Worm (Caenorhabditis elegans) whole organism, L4 larva: ENCODE results near the gene mks-5.
A peak's percentile ranks its signal among the peaks of the same experiment; 100 is the strongest.

Experiments used
- D1046.2 ChIP-seq: fragments of 200-800 bp; sonication (Bioruptor generic); IDR thresholded peaks from 2 replicates; pipeline ENCODE4 v1.3.6; 2022; ENCODE audit warnings: missing genetic modification characterization, missing compliant biosample characterization
- F37D6.2 ChIP-seq: sonication (generic microtip); optimal IDR thresholded peaks from 2 replicates; lab custom pipeline; 2016; ENCODE audit warnings: mild to moderate bottlenecking, missing genetic modification characterization, missing compliant biosample characterization
- F44E2.7 ChIP-seq: fragments of 200-800 bp; sonication (Bioruptor generic); IDR thresholded peaks from 2 replicates; pipeline ENCODE4 v2.1.2; 2022; ENCODE audit warnings: missing genetic modification characterization, missing compliant biosample characterization
- T20F7.1 ChIP-seq: fragments of 200-800 bp; sonication (Bioruptor generic); optimal IDR thresholded peaks from 2 replicates; lab custom pipeline; 2018; ENCODE audit warnings: mild to moderate bottlenecking, missing genetic modification characterization, missing compliant biosample characterization
- Y105C5A.15 ChIP-seq: fragments of 200-800 bp; sonication (Bioruptor generic); IDR thresholded peaks from 2 replicates; pipeline ENCODE4 v1.3.6; 2022; ENCODE audit warnings: missing genetic modification characterization, missing compliant biosample characterization
- Y48G9A.11 ChIP-seq: fragments of 200-800 bp; sonication (Bioruptor generic); IDR thresholded peaks from 2 replicates; pipeline ENCODE4 v1.3.6; 2022; ENCODE audit warnings: missing genetic modification reagents, missing genetic modification characterization, missing compliant biosample characterization
- ZK337.2 ChIP-seq: fragments of 200-800 bp; sonication (Bioruptor generic); IDR thresholded peaks from 2 replicates; pipeline ENCODE4 v1.3.6; 2022; ENCODE audit warnings: missing genetic modification reagents, missing genetic modification characterization, missing compliant biosample characterization
- aha-1 ChIP-seq: fragments of 150-350 bp; peaks from one replicate; lab custom pipeline; 2014; ENCODE audit warnings: missing biosample characterization, missing genetic modification characterization
- arid-1 ChIP-seq: fragments of 200-800 bp; sonication (Bioruptor generic); conservative IDR thresholded peaks from 2 replicates; pipeline ENCODE4 v1.3.6; 2022; ENCODE audit warnings: missing genetic modification reagents, missing genetic modification characterization, missing compliant biosample characterization
- attf-4 ChIP-seq: sonication (generic microtip); optimal IDR thresholded peaks from 3 replicates; lab custom pipeline; 2017; ENCODE audit warnings: missing biosample characterization, missing genetic modification characterization
- ceh-20 ChIP-seq: fragments of 200-800 bp; sonication (Bioruptor generic); IDR thresholded peaks from 2 replicates; pipeline ENCODE4 v1.3.6; 2022; ENCODE audit warnings: missing genetic modification reagents, missing genetic modification characterization, missing compliant biosample characterization
- ceh-32 ChIP-seq: sonication (generic microtip); optimal IDR thresholded peaks from 2 replicates; lab custom pipeline; 2016; ENCODE audit warnings: mild to moderate bottlenecking, missing genetic modification characterization, missing compliant biosample characterization; ENCODE audit not compliant: poor library complexity
- ceh-44 ChIP-seq: fragments of 200-800 bp; sonication (Bioruptor generic); IDR thresholded peaks from 2 replicates; pipeline ENCODE4 v1.3.6; 2022; ENCODE audit warnings: missing genetic modification reagents, missing genetic modification characterization, missing compliant biosample characterization
- ctbp-1 ChIP-seq: fragments of 200-800 bp; sonication (Bioruptor generic); IDR thresholded peaks from 2 replicates; pipeline ENCODE4 v1.3.6; 2022; ENCODE audit warnings: missing genetic modification reagents, missing genetic modification characterization, missing compliant biosample characterization
- dmd-8 ChIP-seq: fragments of 200-800 bp; sonication (Bioruptor generic); IDR thresholded peaks from 2 replicates; pipeline ENCODE4 v1.3.6; 2022; ENCODE audit warnings: missing genetic modification characterization, missing compliant biosample characterization
- dmd-9 ChIP-seq: fragments of 200-800 bp; sonication (Bioruptor generic); IDR thresholded peaks from 2 replicates; pipeline ENCODE4 v1.3.6; 2022; ENCODE audit warnings: missing genetic modification reagents, missing genetic modification characterization, missing compliant biosample characterization
- duxl-1 ChIP-seq: sonication (generic microtip); optimal IDR thresholded peaks from 2 replicates; lab custom pipeline; 2016; ENCODE audit warnings: mild to moderate bottlenecking, missing genetic modification characterization, moderate library complexity, missing compliant biosample characterization; ENCODE audit not compliant: poor library complexity
- egl-27 ChIP-seq: sonication (generic microtip); optimal IDR thresholded peaks from 3 replicates; lab custom pipeline; 2017; ENCODE audit warnings: missing biosample characterization, missing genetic modification reagents, missing genetic modification characterization
- egl-43 ChIP-seq: fragments of 200-800 bp; sonication (Bioruptor generic); IDR thresholded peaks from 2 replicates; pipeline ENCODE4 v1.3.6; 2022; ENCODE audit warnings: missing genetic modification reagents, missing genetic modification characterization, missing compliant biosample characterization
- gei-8 ChIP-seq: fragments of 200-800 bp; sonication (Bioruptor generic); optimal IDR thresholded peaks from 2 replicates; lab custom pipeline; 2018; ENCODE audit warnings: mild to moderate bottlenecking, missing genetic modification characterization, missing compliant biosample characterization
- hlh-11 ChIP-seq: fragments of 200-800 bp; sonication (Bioruptor generic); optimal IDR thresholded peaks from 2 replicates; lab custom pipeline; 2018; ENCODE audit warnings: mild to moderate bottlenecking, missing genetic modification characterization, missing compliant biosample characterization
- hlh-30 ChIP-seq: sonication (generic microtip); optimal IDR thresholded peaks from 2 replicates; lab custom pipeline; 2017; ENCODE audit warnings: antibody characterized with exemption, mild to moderate bottlenecking, missing genetic modification characterization, missing compliant biosample characterization; ENCODE audit not compliant: insufficient read depth
- lin-13 ChIP-seq: fragments of 150-350 bp; optimal IDR thresholded peaks from 2 replicates; lab custom pipeline; 2014; ENCODE audit warnings: missing biosample characterization, missing genetic modification reagents, missing genetic modification characterization
- nhr-10 ChIP-seq: fragments of 150-350 bp; optimal IDR thresholded peaks from 2 replicates; lab custom pipeline; 2014; ENCODE audit warnings: missing biosample characterization, missing genetic modification characterization
- nhr-102 ChIP-seq: sonication (generic microtip); optimal IDR thresholded peaks from 2 replicates; lab custom pipeline; 2016; ENCODE audit warnings: mild to moderate bottlenecking, missing genetic modification characterization, moderate library complexity, missing compliant biosample characterization
- nhr-42 ChIP-seq: fragments of 200-800 bp; sonication (Bioruptor generic); IDR thresholded peaks from 2 replicates; pipeline ENCODE4 v1.3.6; 2022; ENCODE audit warnings: missing genetic modification characterization, missing compliant biosample characterization
- nhr-48 ChIP-seq: sonication (generic microtip); optimal IDR thresholded peaks from 2 replicates; lab custom pipeline; 2016; ENCODE audit warnings: mild to moderate bottlenecking, missing genetic modification characterization, missing compliant biosample characterization
- pha-4 ChIP-seq, 2 experiments: fragments of 150-350 bp in 1 of 2; fragments of 200-800 bp in 1 of 2; sonication (Bioruptor generic) in 1 of 2; IDR thresholded peaks in 1 of 2; optimal IDR thresholded peaks in 1 of 2; 2 replicates each; pipeline versions ENCODE4 v1.3.6 to Lab custom; 2014 to 2022; ENCODE audit warnings: missing genetic modification characterization in 2 of 2, missing genetic modification reagents in 2 of 2, missing biosample characterization in 1 of 2, missing compliant biosample characterization in 1 of 2
- php-3 ChIP-seq: fragments of 200-800 bp; sonication (Bioruptor generic); IDR thresholded peaks from 2 replicates; pipeline ENCODE4 v1.3.6; 2022; ENCODE audit warnings: missing genetic modification reagents, missing genetic modification characterization, missing compliant biosample characterization
- pqm-1 ChIP-seq: sonication (generic microtip); optimal IDR thresholded peaks from 2 replicates; lab custom pipeline; 2017; ENCODE audit warnings: missing biosample characterization, missing genetic modification characterization
- saeg-2 ChIP-seq: fragments of 200-800 bp; sonication (Bioruptor generic); IDR thresholded peaks from 2 replicates; pipeline ENCODE4 v1.3.6; 2022; ENCODE audit warnings: missing genetic modification reagents, missing genetic modification characterization, missing compliant biosample characterization
- sdz-12 ChIP-seq: fragments of 200-800 bp; sonication (Bioruptor generic); optimal IDR thresholded peaks from 2 replicates; lab custom pipeline; 2018; ENCODE audit warnings: mild to moderate bottlenecking, missing genetic modification characterization, missing compliant biosample characterization
- snpc-4 ChIP-seq: fragments of 150-350 bp; optimal IDR thresholded peaks from 2 replicates; lab custom pipeline; 2014; ENCODE audit warnings: missing biosample characterization, missing genetic modification characterization
- spr-3 ChIP-seq: fragments of 200-800 bp; sonication (Bioruptor generic); optimal IDR thresholded peaks from 2 replicates; lab custom pipeline; 2018; ENCODE audit warnings: mild to moderate bottlenecking, missing genetic modification characterization, missing compliant biosample characterization
- zag-1 ChIP-seq: fragments of 150-350 bp; optimal IDR thresholded peaks from 2 replicates; lab custom pipeline; 2014; ENCODE audit warnings: missing biosample characterization, missing genetic modification characterization
- zip-2 ChIP-seq: fragments of 150-350 bp; optimal IDR thresholded peaks from 2 replicates; lab custom pipeline; 2014; ENCODE audit warnings: missing biosample characterization, missing genetic modification characterization
- ztf-11 ChIP-seq: fragments of 150-350 bp; optimal IDR thresholded peaks from 2 replicates; lab custom pipeline; 2014; ENCODE audit warnings: missing biosample characterization, missing genetic modification characterization

Gene mks-5

ce11 chrII:10719931-10720330 lies at the start of gene mks-5:
mks-5 (plus strand) TSS chrII:10720231.
- no peak for TF ChIP-seq hlh-11 (tag; lab: Kevin White, UChicago)
- no peak for TF ChIP-seq attf-4 (tag; lab: Kevin White, UChicago)
- no peak for TF ChIP-seq ctbp-1 (GFP tag; lab: Robert Waterston, UW)
- no peak for TF ChIP-seq F44E2.7 (GFP tag; lab: Robert Waterston, UW)
- TF ChIP-seq spr-3 (GFP tag; lab: Kevin White, UChicago) = no peak
- no peak for TF ChIP-seq D1046.2 (GFP tag; lab: Robert Waterston, UW)
- no peak for TF ChIP-seq gei-8 (GFP tag; lab: Kevin White, UChicago)
- TF ChIP-seq zag-1 (tag; lab: Kevin White, UChicago) = no peak
- TF ChIP-seq egl-27 = no peak
- no peak for TF ChIP-seq Y105C5A.15 (GFP tag; lab: Robert Waterston, UW)
- TF ChIP-seq nhr-10 (tag; lab: Kevin White, UChicago) = no peak
- no peak for TF ChIP-seq nhr-48 (tag; lab: Kevin White, UChicago)
- no peak for TF ChIP-seq dmd-8 (GFP tag; lab: Robert Waterston, UW)
- no peak for TF ChIP-seq egl-43
- TF ChIP-seq sdz-12 (GFP tag; lab: Kevin White, UChicago) = no peak

- TF ChIP-seq ztf-11 (tag; lab: Kevin White, UChicago) (no peak), pqm-1 (no peak), php-3 (no peak), ceh-20 (no peak), ZK337.2 (GFP tag; lab: Robert Waterston, UW) (no peak), dmd-9 (GFP tag; lab: Robert Waterston, UW) (no peak), duxl-1 (tag; lab: Kevin White, UChicago) (no peak), arid-1 (GFP tag; lab: Robert Waterston, UW) (no peak)
Observed at ce11 chrII:10675302-10675701, 44.7 kb upstream of the mks-5 start, which contains the start of gene ptb-1. ptb-1 (plus strand) TSS chrII:10675602.

DNA sequence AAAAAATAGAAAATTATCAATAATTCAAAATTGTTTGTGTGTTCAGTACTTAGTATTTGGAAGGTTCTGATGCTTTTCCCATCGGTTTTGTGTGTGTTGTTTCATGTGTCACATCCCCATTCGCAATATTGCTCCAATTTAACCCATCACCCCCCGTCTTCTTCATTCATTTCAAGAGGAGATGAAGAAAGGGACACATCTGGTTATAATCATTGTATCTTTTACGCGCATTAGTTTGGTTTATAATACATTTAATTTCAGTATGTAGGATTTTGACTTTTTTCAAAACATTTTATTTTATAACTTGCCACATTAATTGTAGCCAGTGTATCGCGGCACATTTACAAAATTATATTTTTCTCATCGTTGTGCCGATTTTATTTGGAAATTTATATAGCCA lies 39.9 kb upstream of the mks-5 start:
- TF ChIP-seq hlh-30 (tag; lab: Kevin White, UChicago) = no peak
- no peak for TF ChIP-seq nhr-102
- TF ChIP-seq ceh-44 (GFP tag; lab: Robert Waterston, UW) = no peak
- no peak for TF ChIP-seq saeg-2 (GFP tag; lab: Robert Waterston, UW)
- no peak for TF ChIP-seq ceh-32 (tag; lab: Kevin White, UChicago)
- TF ChIP-seq snpc-4 (tag; lab: Kevin White, UChicago) = no peak
- no peak for TF ChIP-seq php-3
- TF ChIP-seq zip-2 (tag; lab: Kevin White, UChicago) = no peak
- no peak for TF ChIP-seq F37D6.2

- no peak for TF ChIP-seq Y48G9A.11 (GFP tag; lab: Robert Waterston, UW)
- TF ChIP-seq T20F7.1 = no peak
- no peak for TF ChIP-seq nhr-42
- TF ChIP-seq lin-13 (GFP tag; lab: Kevin White, UChicago) = no peak
- TF ChIP-seq pha-4 (GFP tag; IDR thresholded peaks at IDR 0.05; lab: Robert Waterston, UW) = no peak
- no peak for TF ChIP-seq pha-4 (tag; optimal IDR thresholded peaks at IDR 0.05; lab: Kevin White, UChicago)
- no peak for TF ChIP-seq D1046.2 (GFP tag; lab: Robert Waterston, UW)
- no peak for TF ChIP-seq nhr-48 (tag; lab: Kevin White, UChicago)
- TF ChIP-seq aha-1 = peak; percentile 66
Observed at ce11 chrII:10680614-10681013, 39.4 kb upstream of the mks-5 start.
